Worm (Caenorhabditis elegans) whole organism, L4 larva: ENCODE results near the gene Y116A8C.25.
A peak's percentile ranks its signal among the peaks of the same experiment; 100 is the strongest.

Source experiments
- D1046.2 ChIP-seq: fragments of 200-800 bp; sonication (Bioruptor generic); IDR thresholded peaks from 2 replicates; pipeline ENCODE4 v1.3.6; 2022; ENCODE audit warnings: missing genetic modification characterization, missing compliant biosample characterization
- F10B5.3 ChIP-seq: sonication (generic microtip); optimal IDR thresholded peaks from 2 replicates; lab custom pipeline; 2016; ENCODE audit warnings: mild to moderate bottlenecking, missing genetic modification characterization, missing compliant biosample characterization
- F44E2.7 ChIP-seq: fragments of 200-800 bp; sonication (Bioruptor generic); IDR thresholded peaks from 2 replicates; pipeline ENCODE4 v2.1.2; 2022; ENCODE audit warnings: missing genetic modification characterization, missing compliant biosample characterization
- Y48G9A.11 ChIP-seq: fragments of 200-800 bp; sonication (Bioruptor generic); IDR thresholded peaks from 2 replicates; pipeline ENCODE4 v1.3.6; 2022; ENCODE audit warnings: missing genetic modification reagents, missing genetic modification characterization, missing compliant biosample characterization
- aha-1 ChIP-seq: fragments of 150-350 bp; peaks from one replicate; lab custom pipeline; 2014; ENCODE audit warnings: missing biosample characterization, missing genetic modification characterization
- aly-2 ChIP-seq: sonication (generic microtip); optimal IDR thresholded peaks from 2 replicates; lab custom pipeline; 2018; ENCODE audit warnings: missing biosample characterization, missing genetic modification characterization
- arid-1 ChIP-seq: fragments of 200-800 bp; sonication (Bioruptor generic); conservative IDR thresholded peaks from 2 replicates; pipeline ENCODE4 v1.3.6; 2022; ENCODE audit warnings: missing genetic modification reagents, missing genetic modification characterization, missing compliant biosample characterization
- ceh-20 ChIP-seq: fragments of 200-800 bp; sonication (Bioruptor generic); IDR thresholded peaks from 2 replicates; pipeline ENCODE4 v1.3.6; 2022; ENCODE audit warnings: missing genetic modification reagents, missing genetic modification characterization, missing compliant biosample characterization
- ceh-32 ChIP-seq: sonication (generic microtip); optimal IDR thresholded peaks from 2 replicates; lab custom pipeline; 2016; ENCODE audit warnings: mild to moderate bottlenecking, missing genetic modification characterization, missing compliant biosample characterization; ENCODE audit not compliant: poor library complexity
- ceh-82 ChIP-seq: sonication (generic microtip); optimal IDR thresholded peaks from 2 replicates; lab custom pipeline; 2017; ENCODE audit warnings: missing biosample characterization, missing genetic modification characterization
- dmd-9 ChIP-seq: fragments of 200-800 bp; sonication (Bioruptor generic); IDR thresholded peaks from 2 replicates; pipeline ENCODE4 v1.3.6; 2022; ENCODE audit warnings: missing genetic modification reagents, missing genetic modification characterization, missing compliant biosample characterization
- dpl-1 ChIP-seq: fragments of 150-350 bp; optimal IDR thresholded peaks from 2 replicates; lab custom pipeline; 2014; ENCODE audit warnings: missing biosample characterization, missing genetic modification reagents, missing genetic modification characterization
- egl-43 ChIP-seq: fragments of 200-800 bp; sonication (Bioruptor generic); IDR thresholded peaks from 2 replicates; pipeline ENCODE4 v1.3.6; 2022; ENCODE audit warnings: missing genetic modification reagents, missing genetic modification characterization, missing compliant biosample characterization
- hlh-11 ChIP-seq: fragments of 200-800 bp; sonication (Bioruptor generic); optimal IDR thresholded peaks from 2 replicates; lab custom pipeline; 2018; ENCODE audit warnings: mild to moderate bottlenecking, missing genetic modification characterization, missing compliant biosample characterization
- hlh-30 ChIP-seq: sonication (generic microtip); optimal IDR thresholded peaks from 2 replicates; lab custom pipeline; 2017; ENCODE audit warnings: antibody characterized with exemption, mild to moderate bottlenecking, missing genetic modification characterization, missing compliant biosample characterization; ENCODE audit not compliant: insufficient read depth
- hmg-1.1 ChIP-seq: fragments of 200-800 bp; sonication (Bioruptor generic); IDR thresholded peaks from 2 replicates; pipeline ENCODE4 v1.3.6; 2022; ENCODE audit warnings: missing genetic modification reagents, missing genetic modification characterization, missing compliant biosample characterization
- lim-7 ChIP-seq: fragments of 200-800 bp; sonication (Bioruptor generic); IDR thresholded peaks from 2 replicates; pipeline ENCODE4 v1.3.6; 2022; ENCODE audit warnings: missing genetic modification characterization, missing compliant biosample characterization
- madf-5 ChIP-seq, 2 experiments: fragments of 200-800 bp; sonication (Bioruptor generic); IDR thresholded peaks; 2 replicates each; pipeline ENCODE4 v1.3.6; 2022; ENCODE audit warnings: missing compliant biosample characterization in 2 of 2, missing genetic modification characterization in 2 of 2
- madf-9 ChIP-seq: fragments of 200-800 bp; sonication (Bioruptor generic); conservative IDR thresholded peaks from 2 replicates; pipeline ENCODE4 v1.3.6; 2022; ENCODE audit warnings: missing genetic modification reagents, missing genetic modification characterization, missing compliant biosample characterization
- mes-2 ChIP-seq: sonication (generic microtip); optimal IDR thresholded peaks from 2 replicates; lab custom pipeline; 2016; ENCODE audit warnings: missing genotype, mild to moderate bottlenecking, missing genetic modification characterization, missing compliant biosample characterization; ENCODE audit not compliant: poor library complexity, severe bottlenecking
- nhr-102 ChIP-seq: sonication (generic microtip); optimal IDR thresholded peaks from 2 replicates; lab custom pipeline; 2016; ENCODE audit warnings: mild to moderate bottlenecking, missing genetic modification characterization, moderate library complexity, missing compliant biosample characterization
- nhr-11 ChIP-seq: fragments of 150-350 bp; optimal IDR thresholded peaks from 2 replicates; lab custom pipeline; 2014; ENCODE audit warnings: missing biosample characterization, missing genetic modification characterization
- nhr-111 ChIP-seq: fragments of 200-800 bp; sonication (Bioruptor generic); optimal IDR thresholded peaks from 2 replicates; lab custom pipeline; 2018; ENCODE audit warnings: mild to moderate bottlenecking, missing genetic modification characterization, missing compliant biosample characterization
- pha-4 ChIP-seq, 2 experiments: fragments of 150-350 bp in 1 of 2; fragments of 200-800 bp in 1 of 2; sonication (Bioruptor generic) in 1 of 2; IDR thresholded peaks in 1 of 2; optimal IDR thresholded peaks in 1 of 2; 2 replicates each; pipeline versions ENCODE4 v1.3.6 to Lab custom; 2014 to 2022; ENCODE audit warnings: missing genetic modification characterization in 2 of 2, missing genetic modification reagents in 2 of 2, missing biosample characterization in 1 of 2, missing compliant biosample characterization in 1 of 2
- pqm-1 ChIP-seq: sonication (generic microtip); optimal IDR thresholded peaks from 2 replicates; lab custom pipeline; 2017; ENCODE audit warnings: missing biosample characterization, missing genetic modification characterization
- set-16 ChIP-seq: fragments of 200-800 bp; sonication (Bioruptor generic); IDR thresholded peaks from 2 replicates; pipeline ENCODE4 v1.3.6; 2022; ENCODE audit warnings: missing genetic modification reagents, missing genetic modification characterization, missing compliant biosample characterization
- snpc-1.2 ChIP-seq: fragments of 200-800 bp; sonication (Bioruptor generic); IDR thresholded peaks from 2 replicates; pipeline ENCODE4 v1.3.6; 2022; ENCODE audit warnings: missing genetic modification reagents, missing genetic modification characterization, missing compliant biosample characterization
- tra-1 ChIP-seq: fragments of 200-800 bp; sonication (Bioruptor generic); IDR thresholded peaks from 2 replicates; pipeline ENCODE4 v1.3.6; 2022; ENCODE audit warnings: missing genetic modification reagents, missing genetic modification characterization, missing compliant biosample characterization
- unc-62 ChIP-seq, 3 experiments: fragments of 150-350 bp in 1 of 3; sonication (generic microtip); optimal IDR thresholded peaks in 2 of 3; peaks in 1 of 3; 1 replicate in 1 of 3; 2 replicates in 2 of 3; lab custom pipeline; 2014 to 2017; ENCODE audit warnings: missing biosample characterization in 3 of 3, missing genetic modification characterization in 3 of 3, missing genetic modification reagents in 3 of 3, missing genotype in 1 of 3
- vab-7 ChIP-seq: fragments of 200-800 bp; sonication (Bioruptor generic); IDR thresholded peaks from 2 replicates; pipeline ENCODE4 v1.3.6; 2022; ENCODE audit warnings: missing genetic modification reagents, missing genetic modification characterization, missing compliant biosample characterization
- zfp-2 ChIP-seq: sonication (generic microtip); optimal IDR thresholded peaks from 2 replicates; lab custom pipeline; 2016; ENCODE audit warnings: mild to moderate bottlenecking, missing genetic modification characterization, missing compliant biosample characterization

The Y116A8C.25 gene

ce11 chrIV:17078649-17079048 lies at the start of gene Y116A8C.25:
Gene Y116A8C.25, minus strand, starts transcription at chrIV:17078749.
- no peak for TF ChIP-seq pha-4 (GFP tag; IDR thresholded peaks at IDR 0.05; lab: Robert Waterston, UW)
- TF ChIP-seq pha-4 (tag; optimal IDR thresholded peaks at IDR 0.05; lab: Kevin White, UChicago), result no peak
- TF ChIP-seq nhr-102, result no peak
- TF ChIP-seq snpc-1.2 (GFP tag; lab: Robert Waterston, UW), result no peak
- no peak for TF ChIP-seq nhr-111 (GFP tag; lab: Kevin White, UChicago)
- no peak for TF ChIP-seq lim-7
- no peak for TF ChIP-seq hlh-11 (tag; lab: Kevin White, UChicago)
- no peak for TF ChIP-seq ceh-32
- TF ChIP-seq, all 104 proteins: peak for 0

- peak; percentile 68 for TF ChIP-seq snpc-1.2 (GFP tag; lab: Robert Waterston, UW)
- 0 out of 2 replicates have a peak, but pooled peaks have one; percentile 16 for TF ChIP-seq D1046.2 (GFP tag; lab: Robert Waterston, UW)
- TF ChIP-seq, all 104 proteins: peak for 2; not testable (repeated sequence) for 102
These were observed 48.7 kb upstream of the Y116A8C.25 start for ce11 chrIV:17127224-17127623.

- TF ChIP-seq D1046.2 (GFP tag; lab: Robert Waterston, UW), result no peak
- TF ChIP-seq F10B5.3 (tag; lab: Kevin White, UChicago), result no peak
- TF ChIP-seq pha-4 (GFP tag; IDR thresholded peaks at IDR 0.05; lab: Robert Waterston, UW), result no peak
- TF ChIP-seq pha-4 (tag; optimal IDR thresholded peaks at IDR 0.05; lab: Kevin White, UChicago), result no peak
- no peak for TF ChIP-seq zfp-2 (tag; lab: Kevin White, UChicago)
- peak; percentile 21 for TF ChIP-seq dpl-1 (GFP tag; lab: Kevin White, UChicago)
These were observed 48.0 kb upstream of the Y116A8C.25 start for ce11 chrIV:17126512-17126911.

ce11 chrIV:17125967-17126366 lies 47.4 kb upstream of the Y116A8C.25 start:
- no peak for TF ChIP-seq arid-1 (GFP tag; lab: Robert Waterston, UW)
- TF ChIP-seq snpc-1.2 (GFP tag; lab: Robert Waterston, UW), result peak; percentile 41; the same call in 1 of the 2 replicates
- TF ChIP-seq, all 104 proteins: peak for 1

- TF ChIP-seq hmg-1.1 (GFP tag; lab: Robert Waterston, UW) (0 out of 2 replicates have a peak, but pooled peaks have one; percentile 51), aly-2 (no peak), unc-62 (GFP tag; optimal IDR thresholded peaks at IDR 0.05 in 1 of 2; lab: Kevin White, UChicago) (peak in 1 of 2 experiments; percentile 94), unc-62 (tag; optimal IDR thresholded peaks at IDR 0.05; lab: Kevin White, UChicago) (no peak), D1046.2 (GFP tag; lab: Robert Waterston, UW) (no peak), hlh-30 (tag; lab: Kevin White, UChicago) (no peak)
These were observed 42.7 kb upstream of the Y116A8C.25 start for ce11 chrIV:17121058-17121773.

ce11 chrIV:17118987-17119732 lies 40.6 kb upstream of the Y116A8C.25 start, which contains the start of gene itsn-1:
Gene itsn-1, plus strand, starts transcription at chrIV:17119682.
- peak; percentile 46 for TF ChIP-seq mes-2 (tag; lab: Kevin White, UChicago)
- 0 out of 2 replicates have a peak, but pooled peaks have one; percentile 6 for TF ChIP-seq dmd-9
- TF ChIP-seq vab-7 (GFP tag; lab: Robert Waterston, UW), result no peak
- no peak for TF ChIP-seq F44E2.7
- TF ChIP-seq tra-1 (GFP tag; lab: Robert Waterston, UW), result 0 out of 2 replicates have a peak, but pooled peaks have one; percentile 13
- no peak for TF ChIP-seq ceh-20 (GFP tag; lab: Robert Waterston, UW)
- TF ChIP-seq madf-5 (GFP tag; IDR thresholded peaks at IDR 0.05; lab: Robert Waterston, UW), result 0 out of 4 replicates have a peak, but pooled peaks of 1 of the 2 experiments have one; percentile 46
- TF ChIP-seq nhr-11 (tag; lab: Kevin White, UChicago), result no peak
- TF ChIP-seq egl-43 (GFP tag; lab: Robert Waterston, UW), result no peak
- TF ChIP-seq Y48G9A.11 (GFP tag; lab: Robert Waterston, UW), result no peak
- no peak for TF ChIP-seq arid-1 (GFP tag; lab: Robert Waterston, UW)
- TF ChIP-seq madf-9 (GFP tag; lab: Robert Waterston, UW), result 0 out of 2 replicates have a peak, but pooled peaks have one; percentile 2
- TF ChIP-seq snpc-1.2 (GFP tag; lab: Robert Waterston, UW), result peak; percentile 68
- TF ChIP-seq aly-2, result no peak
- TF ChIP-seq set-16 (GFP tag; lab: Robert Waterston, UW), result peak; percentile 77
- peak; percentile 24 for TF ChIP-seq aha-1 (tag; lab: Kevin White, UChicago)
- TF ChIP-seq ceh-82, result no peak
- no peak for TF ChIP-seq pqm-1 (tag; lab: Kevin White, UChicago)
